Fruit fly (Drosophila melanogaster) whole organism: Measurements from ENCODE around the gene slp1.

Experiments
- CG8478 ChIP-seq: fragments of >200 bp; optimal IDR thresholded peaks from 2 replicates; lab custom pipeline; 2018; ENCODE audit warnings: inconsistent platforms
- pan ChIP-seq: fragments of >200 bp; optimal IDR thresholded peaks from 2 replicates; lab custom pipeline; 2017

dm6 chr2L:3814163-3814562 is 11.3 kb upstream of the slp1 start:
- TF ChIP-seq pan (no peak), CG8478 (lab: Kevin White, UChicago) (no peak)
